Fruit fly (Drosophila melanogaster): ENCODE measurements around the gene CG43145.

Gene CG43145

DNA sequence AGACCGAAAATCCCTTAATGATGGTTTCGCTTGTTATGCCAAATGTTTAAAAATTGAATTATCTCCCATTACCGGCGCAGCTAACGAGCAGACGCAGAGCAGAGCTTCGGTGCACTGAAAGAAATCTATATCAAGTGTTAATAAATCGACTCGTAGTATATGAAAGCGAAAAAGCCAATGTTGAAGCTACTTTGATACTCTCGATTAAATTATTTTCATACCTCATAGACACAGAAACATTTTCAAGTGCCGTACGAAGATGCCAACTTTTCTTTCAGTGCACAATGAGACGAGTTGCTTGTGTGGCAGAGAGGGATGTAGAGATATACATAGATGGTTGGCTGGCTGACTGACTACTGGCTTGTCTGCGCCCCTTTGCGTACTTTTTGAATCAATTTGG is 25.9 kb upstream of the CG43145 start (continued):
- TF ChIP-seq NC2α (GFP tag; optimal IDR thresholded peaks at IDR 0.05) (peak; percentile 16), CG1602 (GFP tag; optimal IDR thresholded peaks at IDR 0.05) (no peak), lola (GFP tag; optimal IDR thresholded peaks at IDR 0.05) (peak in 1 of 3 experiments; percentile 72), bsh (GFP tag; optimal IDR thresholded peaks at IDR 0.05) (peak in 1 of 2 experiments; percentile 66), CG9727 (GFP tag; optimal IDR thresholded peaks at IDR 0.05) (peak; percentile 18), ase (GFP tag; IDR thresholded peaks at IDR 0.05) (0 out of 3 replicates have a peak, but pooled peaks have one; percentile 35), sim (GFP tag; IDR thresholded peaks at IDR 0.05) (0 out of 2 replicates have a peak, but pooled peaks have one; percentile 6), CG8924 (tag; optimal IDR thresholded peaks at IDR 0.05) (peak; percentile 5), pnt (GFP tag; optimal IDR thresholded peaks at IDR 0.05) (peak; percentile 28), CG7357 (GFP tag; IDR thresholded peaks at IDR 0.05) (peak; percentile 37; the same call in 1 of the 3 replicates), corto (GFP tag; optimal IDR thresholded peaks at IDR 0.05) (no peak), Xbp1 (GFP tag; optimal IDR thresholded peaks at IDR 0.05) (peak; percentile 38), nau (GFP tag; optimal IDR thresholded peaks at IDR 0.05) (no peak), HmgD (GFP tag; optimal IDR thresholded peaks at IDR 0.05) (no peak), phol (tag; optimal IDR thresholded peaks at IDR 0.05) (peak; percentile 58), CG4404 (GFP tag; IDR thresholded peaks at IDR 0.05) (peak; percentile 41; the same call in 1 of the 2 replicates), CG10959 (GFP tag; IDR thresholded peaks at IDR 0.05) (peak; percentile 55), salm (tag; optimal IDR thresholded peaks at IDR 0.05) (no peak), otp (GFP tag; IDR thresholded peaks at IDR 0.05) (0 out of 3 replicates have a peak, but pooled peaks have one; percentile 9), en (GFP tag; optimal IDR thresholded peaks at IDR 0.05) (no peak), CG8388 (GFP tag; optimal IDR thresholded peaks at IDR 0.05) (peak; percentile 39), sob (GFP tag; IDR thresholded peaks at IDR 0.05) (no peak; the same call in 1 of the 2 replicates), usp (GFP tag; optimal IDR thresholded peaks at IDR 0.05) (no peak), E2f1 (GFP tag; IDR thresholded peaks at IDR 0.05) (peak; percentile 46; the same call in 1 of the 2 replicates), tin (GFP tag; optimal IDR thresholded peaks at IDR 0.05) (peak; percentile 31), prd (optimal IDR thresholded peaks at IDR 0.05) (no peak), prd (GFP tag; IDR thresholded peaks at IDR 0.05) (peak; percentile 71), fd64A (GFP tag; optimal IDR thresholded peaks at IDR 0.05) (peak; percentile 2), chm (GFP tag; IDR thresholded peaks at IDR 0.05) (peak; percentile 42; the same call in 1 of the 2 replicates), CG2199 (GFP tag; IDR thresholded peaks at IDR 0.05) (0 out of 3 replicates have a peak, but pooled peaks have one; percentile 32), CG3847 (GFP tag; IDR thresholded peaks at IDR 0.05) (peak; percentile 10; the same call in 1 of the 2 replicates), CG17328 (GFP tag; IDR thresholded peaks at IDR 0.05) (peak; percentile 35; the same call in 1 of the 2 replicates), inv (GFP tag; IDR thresholded peaks at IDR 0.05; ENCODE audit: partially characterized antibody) (no peak), HLH3B (GFP tag; IDR thresholded peaks at IDR 0.05) (0 out of 2 replicates have a peak, but pooled peaks have one; percentile 17), D (optimal IDR thresholded peaks at IDR 0.05) (no peak), D (GFP tag; optimal IDR thresholded peaks at IDR 0.05) (peak; percentile 40), oc (tag; optimal IDR thresholded peaks at IDR 0.05) (peak; percentile 28), CG14667 (GFP tag; IDR thresholded peaks at IDR 0.05) (peak; percentile 21; the same call in 1 of the 2 replicates), pum (GFP tag; optimal IDR thresholded peaks at IDR 0.05) (peak; percentile 19), D19A (tag; optimal IDR thresholded peaks at IDR 0.05) (peak; percentile 25), ATbp (GFP tag; optimal IDR thresholded peaks at IDR 0.05) (peak; percentile 17), dati (GFP tag; IDR thresholded peaks at IDR 0.05) (no peak), vvl (GFP tag; IDR thresholded peaks at IDR 0.05) (0 out of 2 replicates have a peak, but pooled peaks have one; percentile 19), ara (GFP tag; IDR thresholded peaks at IDR 0.05) (peak; percentile 49; the same call in 1 of the 2 replicates), bbx (GFP tag; IDR thresholded peaks at IDR 0.05; ENCODE audit: partially characterized antibody) (no peak), Awh (GFP tag; IDR thresholded peaks at IDR 0.05) (0 out of 2 replicates have a peak, but pooled peaks have one; percentile 28), Ravus (GFP tag; IDR thresholded peaks at IDR 0.05) (no peak), lilli (GFP tag; optimal IDR thresholded peaks at IDR 0.05) (peak; percentile 9), Nf-YB (GFP tag; optimal IDR thresholded peaks at IDR 0.05) (peak; percentile 6), Atf6 (GFP tag; IDR thresholded peaks at IDR 0.05) (no peak), toy (GFP tag; IDR thresholded peaks at IDR 0.05) (no peak)
